Worm (Caenorhabditis elegans): ENCODE results near the gene F59F5.3.

Gene F59F5.3

ce11 chrX:10566775-10567174, 24.6 kb upstream of the F59F5.3 start:
- TF ChIP-seq dsc-1 (tag; optimal IDR thresholded peaks at IDR 0.05) (peak; percentile 29), mab-9 (GFP tag; IDR thresholded peaks at IDR 0.05) (no peak), blmp-1 (tag; optimal IDR thresholded peaks at IDR 0.05) (peak; percentile 77), unc-98 (GFP tag; IDR thresholded peaks at IDR 0.05) (no peak), fkh-4 (tag; optimal IDR thresholded peaks at IDR 0.05; ENCODE audit: borderline replicate concordance) (no peak), F16B12.6 (tag; optimal IDR thresholded peaks at IDR 0.05) (peak; percentile 84), Y116A8C.19 (tag; optimal IDR thresholded peaks at IDR 0.05; ENCODE audit: borderline replicate concordance) (no peak), lir-3 (tag; optimal IDR thresholded peaks at IDR 0.05; ENCODE audit: poor library complexity) (no peak), lin-35 (GFP tag; optimal IDR thresholded peaks at IDR 0.05) (peak; percentile 26 to 80), pag-3 (tag; optimal IDR thresholded peaks at IDR 0.05; ENCODE audit: borderline replicate concordance, insufficient read depth) (no peak), ets-5 (GFP tag; IDR thresholded peaks at IDR 0.05) (no peak), tbx-2 (tag; optimal IDR thresholded peaks at IDR 0.05) (peak; percentile 21), lsy-2 (tag; optimal IDR thresholded peaks at IDR 0.05) (peak; percentile 20 to 58), lin-15B (tag; optimal IDR thresholded peaks at IDR 0.05) (no peak), irx-1 (tag; optimal IDR thresholded peaks at IDR 0.05) (no peak), zip-4 (GFP tag; optimal IDR thresholded peaks at IDR 0.05) (no peak), skn-1 (tag; optimal IDR thresholded peaks at IDR 0.05) (no peak), ztf-4 (tag; optimal IDR thresholded peaks at IDR 0.05) (no peak), hpl-2 (GFP tag; optimal IDR thresholded peaks at IDR 0.05) (no peak), aly-2 (tag; optimal IDR thresholded peaks at IDR 0.05) (no peak), egl-13 (tag; optimal IDR thresholded peaks at IDR 0.05) (no peak), unc-30 (tag; optimal IDR thresholded peaks at IDR 0.05) (no peak), ceh-90 (tag; optimal IDR thresholded peaks at IDR 0.05) (no peak), mef-2 (tag; optimal IDR thresholded peaks at IDR 0.05) (no peak), nhr-71 (tag; optimal IDR thresholded peaks at IDR 0.05) (peak; percentile 44), snpc-4 (tag; optimal IDR thresholded peaks at IDR 0.05) (no peak), ces-1 (GFP tag; optimal IDR thresholded peaks at IDR 0.05) (no peak), elt-3 (tag; optimal IDR thresholded peaks at IDR 0.05) (peak in 2 of 6 experiments; percentile 0 to 26), dpl-1 (GFP tag; optimal IDR thresholded peaks at IDR 0.05) (peak; percentile 21 to 70 (median 69)), vab-15 (tag; optimal IDR thresholded peaks at IDR 0.05) (no peak), sup-37 (GFP tag; optimal IDR thresholded peaks at IDR 0.05) (no peak), unc-86 (tag; optimal IDR thresholded peaks at IDR 0.05) (no peak), pax-3 (tag; optimal IDR thresholded peaks at IDR 0.05) (no peak), nhr-12 (tag; optimal IDR thresholded peaks at IDR 0.05) (no peak), ceh-88 (GFP tag; IDR thresholded peaks at IDR 0.05) (no peak), snu-23 (GFP tag; optimal IDR thresholded peaks at IDR 0.05) (peak; percentile 63), lin-39 (tag; optimal IDR thresholded peaks at IDR 0.05) (no peak), ceh-63 (GFP tag; optimal IDR thresholded peaks at IDR 0.05) (no peak), hlh-4 (tag; optimal IDR thresholded peaks at IDR 0.05) (no peak), C04F5.9 (tag; optimal IDR thresholded peaks at IDR 0.05) (no peak), zag-1 (tag; optimal IDR thresholded peaks at IDR 0.05) (no peak), xbp-1 (tag; optimal IDR thresholded peaks at IDR 0.05) (peak; percentile 32), fkh-8 (tag; optimal IDR thresholded peaks at IDR 0.05) (no peak), C34B4.2 (tag; optimal IDR thresholded peaks at IDR 0.05) (no peak), nhr-11 (tag; optimal IDR thresholded peaks at IDR 0.05) (no peak), mep-1 (tag; optimal IDR thresholded peaks at IDR 0.05) (peak; percentile 69), lin-13 (GFP tag; optimal IDR thresholded peaks at IDR 0.05) (no peak), mdl-1 (tag; optimal IDR thresholded peaks at IDR 0.05) (peak in 1 of 2 experiments; percentile 32), nhr-77 (tag; optimal IDR thresholded peaks at IDR 0.05) (no peak), nhr-85 (tag) (peak; percentile 61), ceh-82 (tag; optimal IDR thresholded peaks at IDR 0.05) (peak in 1 of 3 experiments; percentile 18), nhr-84 (tag; optimal IDR thresholded peaks at IDR 0.05) (no peak), nhr-90 (tag; optimal IDR thresholded peaks at IDR 0.05; ENCODE audit: poor library complexity) (peak; percentile 16), unc-62 (GFP tag; optimal IDR thresholded peaks at IDR 0.05) (no peak)
